Fruit fly (Drosophila melanogaster) whole organism, embryonic: Measurements from ENCODE around the gene CG31344.

Experiments used
- Abd-B ChIP-seq: fragments of 200-800 bp; sonication (Bioruptor generic); optimal IDR thresholded peaks from 2 replicates; lab custom pipeline; 2018; ENCODE audit warnings: missing biosample characterization, mild to moderate bottlenecking, missing genetic modification characterization, moderate library complexity
- Adf1 ChIP-seq: fragments of 200-800 bp; sonication (Bioruptor generic); IDR thresholded peaks from 2 replicates; pipeline ENCODE4 v1.3.6; 2022; ENCODE audit warnings: missing biosample characterization, missing genetic modification characterization
- Bteb2 ChIP-seq: fragments of 200-800 bp; sonication (Bioruptor generic); optimal IDR thresholded peaks from 2 replicates; lab custom pipeline; 2016; ENCODE audit warnings: missing biosample characterization, missing genetic modification characterization
- CG10147 ChIP-seq: fragments of 200-800 bp; sonication (Bioruptor generic); optimal IDR thresholded peaks from 2 replicates; lab custom pipeline; 2019; ENCODE audit warnings: missing biosample characterization, mild to moderate bottlenecking, missing genetic modification characterization, moderate library complexity
- CG12236 ChIP-seq: fragments of 200-800 bp; sonication (Bioruptor generic); optimal IDR thresholded peaks from 2 replicates; lab custom pipeline; 2016; ENCODE audit warnings: missing biosample characterization, missing genetic modification characterization
- CG1233 ChIP-seq: fragments of 200-800 bp; sonication (Bioruptor generic); optimal IDR thresholded peaks from 4 replicates; lab custom pipeline; 2018; ENCODE audit warnings: missing biosample characterization, mild to moderate bottlenecking, missing genetic modification characterization
- CG13123 ChIP-seq: fragments of 200-800 bp; sonication (Bioruptor generic); optimal IDR thresholded peaks from 2 replicates; lab custom pipeline; 2016; ENCODE audit warnings: missing biosample characterization, missing genetic modification characterization
- CG1602 ChIP-seq: fragments of 200-800 bp; sonication (Bioruptor generic); optimal IDR thresholded peaks from 3 replicates; lab custom pipeline; 2016; ENCODE audit warnings: missing biosample characterization, missing genetic modification characterization
- CG17829 ChIP-seq: fragments of 200-800 bp; optimal IDR thresholded peaks from 2 replicates; lab custom pipeline; 2019; ENCODE audit warnings: missing biosample characterization, mild to moderate bottlenecking, missing genetic modification characterization, moderate library complexity
- CG2202 ChIP-seq: fragments of 200-800 bp; sonication (Bioruptor generic); optimal IDR thresholded peaks from 2 replicates; lab custom pipeline; 2018; ENCODE audit warnings: missing biosample characterization, mild to moderate bottlenecking, missing genetic modification characterization
- CG2678 ChIP-seq: fragments of 200-800 bp; sonication (Bioruptor generic); optimal IDR thresholded peaks from 3 replicates; lab custom pipeline; 2019; ENCODE audit warnings: missing biosample characterization, mild to moderate bottlenecking, missing genetic modification characterization, moderate library complexity
- CG31224 ChIP-seq: fragments of 200-800 bp; sonication (Bioruptor generic); IDR thresholded peaks from 2 replicates; pipeline ENCODE4 v1.3.6; 2022; ENCODE audit warnings: missing biosample characterization, missing genetic modification characterization
- CG6854 ChIP-seq: fragments of 200-800 bp; sonication (Bioruptor generic); optimal IDR thresholded peaks from 3 replicates; lab custom pipeline; 2017; ENCODE audit warnings: missing biosample characterization, mild to moderate bottlenecking, missing genetic modification characterization
- CG7357 ChIP-seq: fragments of 200-800 bp; sonication (Bioruptor generic); IDR thresholded peaks from 3 replicates; pipeline ENCODE4 v1.3.6; 2022; ENCODE audit warnings: missing biosample characterization, missing genetic modification characterization
- CG7745 ChIP-seq: fragments of 200-800 bp; sonication (Bioruptor generic); optimal IDR thresholded peaks from 2 replicates; lab custom pipeline; 2018; ENCODE audit warnings: missing biosample characterization, mild to moderate bottlenecking, missing genetic modification characterization, moderate library complexity
- CG7987 ChIP-seq: fragments of 200-800 bp; sonication (Bioruptor generic); optimal IDR thresholded peaks from 2 replicates; lab custom pipeline; 2018; ENCODE audit warnings: missing biosample characterization, mild to moderate bottlenecking, missing genetic modification characterization, moderate library complexity
- CG8281 ChIP-seq: fragments of 200-800 bp; sonication (Bioruptor generic); optimal IDR thresholded peaks from 2 replicates; lab custom pipeline; 2018; ENCODE audit warnings: missing biosample characterization, mild to moderate bottlenecking, missing genetic modification characterization, moderate library complexity
- CG9609 ChIP-seq: fragments of 200-800 bp; sonication (Bioruptor generic); optimal IDR thresholded peaks from 3 replicates; lab custom pipeline; 2016; ENCODE audit warnings: missing biosample characterization, missing genetic modification characterization
- CG9727 ChIP-seq: fragments of 200-800 bp; sonication (Bioruptor generic); optimal IDR thresholded peaks from 3 replicates; lab custom pipeline; 2017; ENCODE audit warnings: missing biosample characterization, mild to moderate bottlenecking, missing genetic modification characterization
- CG9876 ChIP-seq: fragments of 200-800 bp; sonication (Bioruptor generic); optimal IDR thresholded peaks from 2 replicates; lab custom pipeline; 2016; ENCODE audit warnings: missing biosample characterization, missing genetic modification characterization
- CG9932 ChIP-seq: fragments of 200-800 bp; sonication (Bioruptor generic); IDR thresholded peaks from 2 replicates; pipeline ENCODE4 v1.3.6; 2022; ENCODE audit warnings: missing biosample characterization, missing genetic modification characterization
- Dfd ChIP-seq, 2 experiments: fragments of >200 bp; optimal IDR thresholded peaks; 2 replicates each; lab custom pipeline; 2017; ENCODE audit warnings: missing biosample characterization in 2 of 2, missing genetic modification characterization in 2 of 2
- Doc3 ChIP-seq: fragments of 200-800 bp; sonication (Bioruptor generic); IDR thresholded peaks from 3 replicates; pipeline ENCODE4 v1.3.6; 2022; ENCODE audit warnings: missing biosample characterization, missing genetic modification characterization; ENCODE audit not compliant: partially characterized antibody
- Dp ChIP-seq: fragments of 200-800 bp; sonication (Bioruptor generic); optimal IDR thresholded peaks from 2 replicates; lab custom pipeline; 2018; ENCODE audit warnings: missing biosample characterization, mild to moderate bottlenecking, missing genetic modification characterization, moderate library complexity
- Fer3 ChIP-seq: fragments of 200-800 bp; sonication (Bioruptor generic); optimal IDR thresholded peaks from 2 replicates; lab custom pipeline; 2018; ENCODE audit warnings: missing biosample characterization, mild to moderate bottlenecking, missing genetic modification characterization, moderate library complexity
- HLHmδ ChIP-seq: fragments of 200-800 bp; sonication (Bioruptor generic); optimal IDR thresholded peaks from 2 replicates; lab custom pipeline; 2018; ENCODE audit warnings: missing biosample characterization, mild to moderate bottlenecking, missing genetic modification characterization, moderate library complexity
- Jarid2 ChIP-seq: fragments of 200-800 bp; sonication (Bioruptor generic); optimal IDR thresholded peaks from 3 replicates; lab custom pipeline; 2017; ENCODE audit warnings: mild to moderate bottlenecking, missing biosample characterization, missing genetic modification reagents, missing genetic modification characterization
- Kr ChIP-seq: fragments of 200-800 bp; sonication (Bioruptor generic); optimal IDR thresholded peaks from 2 replicates; lab custom pipeline; 2017; ENCODE audit warnings: missing biosample characterization, mild to moderate bottlenecking, missing genetic modification characterization
- Lhr ChIP-seq: fragments of 200-800 bp; sonication (Bioruptor generic); optimal IDR thresholded peaks from 3 replicates; lab custom pipeline; 2017; ENCODE audit warnings: mild to moderate bottlenecking, missing biosample characterization, missing genetic modification reagents, missing genetic modification characterization
- Mes4 ChIP-seq: fragments of 200-800 bp; sonication (Bioruptor generic); optimal IDR thresholded peaks from 2 replicates; lab custom pipeline; 2016; ENCODE audit warnings: missing biosample characterization, missing genetic modification characterization
- Mrtf ChIP-seq: fragments of 200-800 bp; sonication (Bioruptor generic); IDR thresholded peaks from 3 replicates; pipeline ENCODE4 v1.3.6; 2022; ENCODE audit warnings: missing biosample characterization, missing genetic modification characterization
- Nf-YB ChIP-seq: fragments of 200-800 bp; sonication (Bioruptor generic); optimal IDR thresholded peaks from 3 replicates; lab custom pipeline; 2019; ENCODE audit warnings: missing biosample characterization, mild to moderate bottlenecking, missing genetic modification characterization, moderate library complexity
- Oaz ChIP-seq: fragments of 200-800 bp; sonication (Bioruptor generic); IDR thresholded peaks from 2 replicates; pipeline ENCODE4 v1.3.6; 2022; ENCODE audit warnings: missing biosample characterization, missing genetic modification characterization
- Pdp1 ChIP-seq, 2 experiments: fragments of 200-800 bp; sonication (Bioruptor generic); optimal IDR thresholded peaks; 3 replicates each; lab custom pipeline; 2016; ENCODE audit warnings: missing biosample characterization in 2 of 2, missing genetic modification characterization in 2 of 2, mild to moderate bottlenecking in 1 of 2, moderate library complexity in 1 of 2
- Rfx ChIP-seq: fragments of 200-800 bp; sonication (Bioruptor generic); IDR thresholded peaks from 2 replicates; pipeline ENCODE4 v1.3.6; 2022; ENCODE audit warnings: missing biosample characterization, missing genetic modification characterization
- Scr ChIP-seq: fragments of 200-800 bp; sonication (Bioruptor generic); IDR thresholded peaks from 2 replicates; pipeline ENCODE4 v1.3.6; 2022; ENCODE audit warnings: missing biosample characterization, missing genetic modification characterization; ENCODE audit not compliant: partially characterized antibody
- ab ChIP-seq: fragments of 200-800 bp; sonication (Bioruptor generic); optimal IDR thresholded peaks from 2 replicates; lab custom pipeline; 2016; ENCODE audit warnings: missing biosample characterization, missing genetic modification characterization
- corto ChIP-seq: fragments of 200-800 bp; sonication (Bioruptor generic); optimal IDR thresholded peaks from 2 replicates; lab custom pipeline; 2016; ENCODE audit warnings: missing biosample characterization, mild to moderate bottlenecking, missing genetic modification characterization, moderate library complexity
- maf-S ChIP-seq: fragments of 200-800 bp; sonication (Bioruptor generic); optimal IDR thresholded peaks from 2 replicates; lab custom pipeline; 2016; ENCODE audit warnings: missing biosample characterization, missing genetic modification characterization
- nmo ChIP-seq: fragments of 200-800 bp; sonication (Bioruptor generic); optimal IDR thresholded peaks from 2 replicates; lab custom pipeline; 2018; ENCODE audit warnings: missing biosample characterization, mild to moderate bottlenecking, missing genetic modification characterization, moderate library complexity
- oc ChIP-seq: fragments of 200-800 bp; sonication (Bioruptor generic); optimal IDR thresholded peaks from 2 replicates; lab custom pipeline; 2018; ENCODE audit warnings: missing biosample characterization, mild to moderate bottlenecking, missing genetic modification characterization, moderate library complexity
- pita ChIP-seq: fragments of 200-800 bp; sonication (Bioruptor generic); optimal IDR thresholded peaks from 2 replicates; lab custom pipeline; 2017; ENCODE audit warnings: missing biosample characterization, mild to moderate bottlenecking, missing genetic modification characterization
- psq ChIP-seq: fragments of 200-800 bp; sonication (Bioruptor generic); optimal IDR thresholded peaks from 2 replicates; lab custom pipeline; 2017; ENCODE audit warnings: missing biosample characterization, missing genetic modification characterization
- ro ChIP-seq: fragments of 200-800 bp; sonication (Bioruptor generic); IDR thresholded peaks from 2 replicates; pipeline ENCODE4 v1.3.6; 2022; ENCODE audit warnings: missing biosample characterization, missing genetic modification characterization
- sd ChIP-seq: fragments of 200-800 bp; sonication (Bioruptor generic); optimal IDR thresholded peaks from 3 replicates; lab custom pipeline; 2018; ENCODE audit warnings: missing biosample characterization, mild to moderate bottlenecking, missing genetic modification characterization, moderate library complexity
- slou ChIP-seq: fragments of 200-800 bp; sonication (Bioruptor generic); optimal IDR thresholded peaks from 3 replicates; lab custom pipeline; 2016; ENCODE audit warnings: missing biosample characterization, missing genetic modification characterization
- sob ChIP-seq: fragments of 200-800 bp; sonication (Bioruptor generic); IDR thresholded peaks from 2 replicates; pipeline ENCODE4 v1.3.6; 2022; ENCODE audit warnings: missing biosample characterization, missing genetic modification characterization
- trem ChIP-seq: fragments of 200-800 bp; optimal IDR thresholded peaks from 3 replicates; lab custom pipeline; 2019; ENCODE audit warnings: missing biosample characterization, mild to moderate bottlenecking, missing genetic modification characterization, moderate library complexity
- vnd ChIP-seq: fragments of 200-800 bp; sonication (Bioruptor generic); IDR thresholded peaks from 3 replicates; pipeline ENCODE4 v1.3.6; 2022; ENCODE audit warnings: missing biosample characterization, missing genetic modification characterization; ENCODE audit not compliant: partially characterized antibody
- z ChIP-seq: fragments of 200-800 bp; sonication (Bioruptor generic); IDR thresholded peaks from 3 replicates; pipeline ENCODE4 v1.3.6; 2022; ENCODE audit warnings: missing biosample characterization, missing genetic modification characterization

The CG31344 gene

dm6 chr3R:15229329-15229876 is 4.3 kb upstream of the CG31344 start, which contains the start of the genes Art3 and mRpS10 (continued):
- TF ChIP-seq Bteb2 (GFP tag; lab: Kevin White, UChicago) (peak; percentile 100), CG9609 (peak; percentile 100), Jarid2 (GFP tag; lab: Kevin White, UChicago) (no peak), CG9932 (GFP tag; lab: Robert Waterston, UW) (peak; percentile 100), CG1233 (GFP tag; lab: Kevin White, UChicago) (peak; percentile 100), Pdp1 (GFP tag; optimal IDR thresholded peaks at IDR 0.05; lab: Kevin White, UChicago) (peak; percentile 100), CG13123 (GFP tag; lab: Kevin White, UChicago) (peak; percentile 100), z (peak; percentile 88), Doc3 (GFP tag; lab: Robert Waterston, UW) (no peak), CG17829 (tag; lab: Kevin White, UChicago) (peak; percentile 100), psq (GFP tag; lab: Kevin White, UChicago) (peak; percentile 99), Oaz (peak; percentile 100), CG7357 (GFP tag; lab: Robert Waterston, UW) (peak; percentile 99), CG9876 (peak; percentile 99), oc (tag; lab: Kevin White, UChicago) (peak; percentile 100), Nf-YB (peak; percentile 94), Rfx (GFP tag; lab: Robert Waterston, UW) (peak; percentile 100), Adf1 (GFP tag; lab: Robert Waterston, UW) (peak; percentile 95), Dp (GFP tag; lab: Kevin White, UChicago) (peak; percentile 68), CG7745 (tag; lab: Kevin White, UChicago) (peak; percentile 99), Dfd (GFP tag; optimal IDR thresholded peaks at IDR 0.05; lab: Kevin White, UChicago) (peak in 1 of 2 experiments; percentile 98), CG2202 (tag; lab: Kevin White, UChicago) (peak; percentile 100), sob (GFP tag; lab: Robert Waterston, UW) (peak; percentile 100), CG6854 (GFP tag; lab: Kevin White, UChicago) (peak; percentile 99), Abd-B (peak; percentile 100), ab (peak; percentile 98), CG31224 (peak; percentile 99), Mes4 (GFP tag; lab: Kevin White, UChicago) (peak; percentile 100), pita (GFP tag; lab: Kevin White, UChicago) (no peak), corto (no peak), CG1602 (GFP tag; lab: Kevin White, UChicago) (peak; percentile 100), Kr (GFP tag; lab: Kevin White, UChicago) (peak; percentile 97), Scr (GFP tag; lab: Robert Waterston, UW) (peak; percentile 40), CG2678 (tag; lab: Kevin White, UChicago) (peak; percentile 100), Fer3 (tag; lab: Kevin White, UChicago) (peak; percentile 100), Mrtf (GFP tag; lab: Robert Waterston, UW) (peak; percentile 100), sd (tag; lab: Kevin White, UChicago) (peak; percentile 99), Lhr (GFP tag; lab: Kevin White, UChicago) (peak; percentile 99), maf-S (GFP tag; lab: Kevin White, UChicago) (peak; percentile 100), HLHmδ (GFP tag; lab: Kevin White, UChicago) (no peak), vnd (GFP tag; lab: Robert Waterston, UW) (no peak), CG7987 (GFP tag; lab: Kevin White, UChicago) (peak; percentile 99), slou (GFP tag; lab: Kevin White, UChicago) (peak; percentile 100), CG12236 (peak; percentile 100), CG9727 (peak; percentile 100), CG10147 (GFP tag; lab: Kevin White, UChicago) (peak; percentile 100), trem (peak; percentile 98), nmo (GFP tag; lab: Kevin White, UChicago) (peak; percentile 100), ro (GFP tag; lab: Robert Waterston, UW) (peak; percentile 100), CG8281 (tag; lab: Kevin White, UChicago) (peak; percentile 97)
